Worm (Caenorhabditis elegans) whole organism, L4 larva: Measurements from ENCODE around the gene sre-13.

Experiments used
- R02D3.7 ChIP-seq: fragments of 150-350 bp; sonication (generic microtip); optimal IDR thresholded peaks from 3 replicates; lab custom pipeline; 2014; ENCODE audit warnings: missing biosample characterization, missing genetic modification characterization
- T20F7.1 ChIP-seq: fragments of 200-800 bp; sonication (Bioruptor generic); optimal IDR thresholded peaks from 2 replicates; lab custom pipeline; 2018; ENCODE audit warnings: mild to moderate bottlenecking, missing genetic modification characterization, missing compliant biosample characterization
- Y105C5A.15 ChIP-seq: fragments of 200-800 bp; sonication (Bioruptor generic); IDR thresholded peaks from 2 replicates; pipeline ENCODE4 v1.3.6; 2022; ENCODE audit warnings: missing genetic modification characterization, missing compliant biosample characterization
- Y75B8A.6 ChIP-seq: fragments of 200-800 bp; sonication (Bioruptor generic); IDR thresholded peaks from 2 replicates; pipeline ENCODE4 v1.3.6; 2022; ENCODE audit warnings: missing genetic modification reagents, missing genetic modification characterization, missing compliant biosample characterization
- ZK546.5 ChIP-seq, 2 experiments: sonication (generic microtip); optimal IDR thresholded peaks; 2 replicates each; lab custom pipeline; 2017; ENCODE audit warnings: missing biosample characterization in 2 of 2, missing genetic modification characterization in 2 of 2
- aha-1 ChIP-seq: fragments of 150-350 bp; peaks from one replicate; lab custom pipeline; 2014; ENCODE audit warnings: missing biosample characterization, missing genetic modification characterization
- ama-1 ChIP-seq: fragments of 150-350 bp; optimal IDR thresholded peaks from 2 replicates; lab custom pipeline; 2014; ENCODE audit warnings: inconsistent platforms, mixed read lengths
- ceh-20 ChIP-seq: fragments of 200-800 bp; sonication (Bioruptor generic); IDR thresholded peaks from 2 replicates; pipeline ENCODE4 v1.3.6; 2022; ENCODE audit warnings: missing genetic modification reagents, missing genetic modification characterization, missing compliant biosample characterization
- ceh-32 ChIP-seq: sonication (generic microtip); optimal IDR thresholded peaks from 2 replicates; lab custom pipeline; 2016; ENCODE audit warnings: mild to moderate bottlenecking, missing genetic modification characterization, missing compliant biosample characterization; ENCODE audit not compliant: poor library complexity
- ceh-44 ChIP-seq: fragments of 200-800 bp; sonication (Bioruptor generic); IDR thresholded peaks from 2 replicates; pipeline ENCODE4 v1.3.6; 2022; ENCODE audit warnings: missing genetic modification reagents, missing genetic modification characterization, missing compliant biosample characterization
- ceh-82 ChIP-seq: sonication (generic microtip); optimal IDR thresholded peaks from 2 replicates; lab custom pipeline; 2017; ENCODE audit warnings: missing biosample characterization, missing genetic modification characterization
- cey-2 ChIP-seq: sonication (generic microtip); optimal IDR thresholded peaks from 3 replicates; lab custom pipeline; 2017; ENCODE audit warnings: missing genetic modification characterization, mild to moderate bottlenecking, missing compliant biosample characterization, antibody characterized with exemption, borderline replicate concordance; ENCODE audit not compliant: insufficient read depth
- daf-16 ChIP-seq, 3 experiments: sonication (generic microtip); optimal IDR thresholded peaks; 2 replicates each; lab custom pipeline; 2016 to 2017; ENCODE audit warnings: missing genetic modification characterization in 3 of 3, missing genetic modification reagents in 3 of 3, mild to moderate bottlenecking in 2 of 3, missing compliant biosample characterization in 2 of 3, missing biosample characterization in 1 of 3, moderate library complexity in 1 of 3
- daf-19 ChIP-seq: fragments of 200-800 bp; sonication (Bioruptor generic); conservative IDR thresholded peaks from 2 replicates; pipeline ENCODE4 v1.3.6; 2022; ENCODE audit warnings: missing genetic modification characterization, missing compliant biosample characterization
- dmd-8 ChIP-seq: fragments of 200-800 bp; sonication (Bioruptor generic); IDR thresholded peaks from 2 replicates; pipeline ENCODE4 v1.3.6; 2022; ENCODE audit warnings: missing genetic modification characterization, missing compliant biosample characterization
- dve-1 ChIP-seq: sonication (generic microtip); optimal IDR thresholded peaks from 2 replicates; lab custom pipeline; 2017; ENCODE audit warnings: antibody characterized with exemption, mild to moderate bottlenecking, missing genetic modification characterization, missing compliant biosample characterization; ENCODE audit not compliant: insufficient read depth
- hif-1 ChIP-seq, 2 experiments: sonication (generic microtip); optimal IDR thresholded peaks; 2 replicates each; lab custom pipeline; 2016 to 2017; ENCODE audit warnings: missing compliant biosample characterization in 2 of 2, missing genetic modification characterization in 2 of 2, missing genetic modification reagents in 2 of 2, missing genotype in 2 of 2, mild to moderate bottlenecking in 1 of 2
- hmg-1.1 ChIP-seq: fragments of 200-800 bp; sonication (Bioruptor generic); IDR thresholded peaks from 2 replicates; pipeline ENCODE4 v1.3.6; 2022; ENCODE audit warnings: missing genetic modification reagents, missing genetic modification characterization, missing compliant biosample characterization
- jun-1 ChIP-seq: fragments of 150-350 bp; optimal IDR thresholded peaks from 2 replicates; lab custom pipeline; 2014; ENCODE audit warnings: missing biosample characterization, missing genetic modification reagents, missing genetic modification characterization
- lin-1 ChIP-seq: fragments of 200-800 bp; sonication (Bioruptor generic); IDR thresholded peaks from 2 replicates; pipeline ENCODE4 v1.3.6; 2022; ENCODE audit warnings: missing genetic modification reagents, missing genetic modification characterization, missing compliant biosample characterization
- lin-13 ChIP-seq: fragments of 150-350 bp; optimal IDR thresholded peaks from 2 replicates; lab custom pipeline; 2014; ENCODE audit warnings: missing biosample characterization, missing genetic modification reagents, missing genetic modification characterization
- lir-3 ChIP-seq: sonication (generic microtip); optimal IDR thresholded peaks from 2 replicates; lab custom pipeline; 2016; ENCODE audit warnings: mild to moderate bottlenecking, missing genetic modification characterization, missing compliant biosample characterization
- lsy-2 ChIP-seq, 2 experiments: fragments of 150-350 bp in 1 of 2; sonication (generic microtip) in 1 of 2; optimal IDR thresholded peaks; 2 replicates each; lab custom pipeline; 2014 to 2017; ENCODE audit warnings: missing biosample characterization in 2 of 2, missing genetic modification characterization in 2 of 2
- madf-5 ChIP-seq, 2 experiments: fragments of 200-800 bp; sonication (Bioruptor generic); IDR thresholded peaks; 2 replicates each; pipeline ENCODE4 v1.3.6; 2022; ENCODE audit warnings: missing compliant biosample characterization in 2 of 2, missing genetic modification characterization in 2 of 2
- mdt-29 ChIP-seq: fragments of 200-800 bp; sonication (Bioruptor generic); IDR thresholded peaks from 2 replicates; pipeline ENCODE4 v1.3.6; 2022; ENCODE audit warnings: missing genetic modification reagents, missing genetic modification characterization, missing compliant biosample characterization
- mxl-3 ChIP-seq: fragments of 200-800 bp; sonication (Bioruptor generic); optimal IDR thresholded peaks from 2 replicates; lab custom pipeline; 2018; ENCODE audit warnings: mild to moderate bottlenecking, missing genetic modification characterization, missing compliant biosample characterization
- nhr-10 ChIP-seq: fragments of 150-350 bp; optimal IDR thresholded peaks from 2 replicates; lab custom pipeline; 2014; ENCODE audit warnings: missing biosample characterization, missing genetic modification characterization
- nhr-11 ChIP-seq: fragments of 150-350 bp; optimal IDR thresholded peaks from 2 replicates; lab custom pipeline; 2014; ENCODE audit warnings: missing biosample characterization, missing genetic modification characterization
- nhr-237 ChIP-seq: sonication (generic microtip); optimal IDR thresholded peaks from 2 replicates; lab custom pipeline; 2017; ENCODE audit warnings: missing biosample characterization, missing genetic modification characterization
- nhr-28 ChIP-seq: fragments of 150-350 bp; optimal IDR thresholded peaks from 2 replicates; lab custom pipeline; 2014; ENCODE audit warnings: missing biosample characterization, missing genetic modification characterization
- nhr-41 ChIP-seq: fragments of 200-800 bp; sonication (Bioruptor generic); IDR thresholded peaks from 2 replicates; pipeline ENCODE4 v1.3.6; 2022; ENCODE audit warnings: missing genetic modification reagents, missing genetic modification characterization, missing compliant biosample characterization
- nhr-6 ChIP-seq: fragments of 150-350 bp; optimal IDR thresholded peaks from 2 replicates; lab custom pipeline; 2014; ENCODE audit warnings: missing biosample characterization, missing genetic modification characterization
- nhr-76 ChIP-seq: fragments of 150-350 bp; optimal IDR thresholded peaks from 2 replicates; lab custom pipeline; 2014; ENCODE audit warnings: missing biosample characterization, missing genetic modification characterization
- nhr-77 ChIP-seq: fragments of 150-350 bp; optimal IDR thresholded peaks from 2 replicates; lab custom pipeline; 2014; ENCODE audit warnings: missing biosample characterization, missing genetic modification characterization
- rbr-2 ChIP-seq: sonication (generic microtip); optimal IDR thresholded peaks from 2 replicates; lab custom pipeline; 2016; ENCODE audit warnings: missing genotype, missing genetic modification characterization, missing compliant biosample characterization
- set-16 ChIP-seq: fragments of 200-800 bp; sonication (Bioruptor generic); IDR thresholded peaks from 2 replicates; pipeline ENCODE4 v1.3.6; 2022; ENCODE audit warnings: missing genetic modification reagents, missing genetic modification characterization, missing compliant biosample characterization
- skn-1 ChIP-seq: fragments of 150-350 bp; optimal IDR thresholded peaks from 2 replicates; lab custom pipeline; 2014; ENCODE audit warnings: missing biosample characterization, missing genetic modification characterization
- tra-1 ChIP-seq: fragments of 200-800 bp; sonication (Bioruptor generic); IDR thresholded peaks from 2 replicates; pipeline ENCODE4 v1.3.6; 2022; ENCODE audit warnings: missing genetic modification reagents, missing genetic modification characterization, missing compliant biosample characterization
- unc-39 ChIP-seq: sonication (generic microtip); optimal IDR thresholded peaks from 2 replicates; lab custom pipeline; 2017; ENCODE audit warnings: missing biosample characterization, missing genetic modification characterization
- vab-7 ChIP-seq: fragments of 200-800 bp; sonication (Bioruptor generic); IDR thresholded peaks from 2 replicates; pipeline ENCODE4 v1.3.6; 2022; ENCODE audit warnings: missing genetic modification reagents, missing genetic modification characterization, missing compliant biosample characterization
- zfp-2 ChIP-seq: sonication (generic microtip); optimal IDR thresholded peaks from 2 replicates; lab custom pipeline; 2016; ENCODE audit warnings: mild to moderate bottlenecking, missing genetic modification characterization, missing compliant biosample characterization

sre-13 gene

ce11 chrII:14598367-14598766 is 38.3 kb downstream of the sre-13 start (continued):
- TF ChIP-seq madf-5 (GFP tag; IDR thresholded peaks at IDR 0.05; lab: Robert Waterston, UW) = no peak
- TF ChIP-seq, all 104 proteins: peak for 30

ce11 chrII:14597788-14598187 is 38.8 kb downstream of the sre-13 start:
- no peak for TF ChIP-seq nhr-237 (tag; lab: Kevin White, UChicago)
- no peak for TF ChIP-seq nhr-76 (tag; lab: Kevin White, UChicago)
- TF ChIP-seq nhr-11 (tag; lab: Kevin White, UChicago) = no peak
- no peak for TF ChIP-seq mdt-29 (GFP tag; lab: Robert Waterston, UW)
- TF ChIP-seq nhr-28 (tag; lab: Kevin White, UChicago) = peak; percentile 3
- no peak for TF ChIP-seq rbr-2 (tag; lab: Kevin White, UChicago)
- TF ChIP-seq set-16 (GFP tag; lab: Robert Waterston, UW) = no peak
- TF ChIP-seq aha-1 (tag; lab: Kevin White, UChicago) = peak; percentile 45
- no peak for TF ChIP-seq nhr-77 (tag; lab: Kevin White, UChicago)
- no peak for TF ChIP-seq daf-16 (GFP tag; optimal IDR thresholded peaks at IDR 0.05; lab: Kevin White, UChicago)
- peak; percentile 48 for TF ChIP-seq daf-16 (tag; optimal IDR thresholded peaks at IDR 0.05; lab: Kevin White, UChicago)
- TF ChIP-seq ceh-82 (tag; lab: Kevin White, UChicago) = no peak
- TF ChIP-seq Y105C5A.15 = no peak
- TF ChIP-seq ceh-20 (GFP tag; lab: Robert Waterston, UW) = no peak
- no peak for TF ChIP-seq R02D3.7 (tag; lab: Kevin White, UChicago)
- TF ChIP-seq nhr-41 (GFP tag; lab: Robert Waterston, UW) = no peak
- TF ChIP-seq ceh-32 (tag; lab: Kevin White, UChicago) = no peak
- no peak for TF ChIP-seq unc-39 (tag; lab: Kevin White, UChicago)
- TF ChIP-seq hif-1 (tag; optimal IDR thresholded peaks at IDR 0.05; lab: Kevin White, UChicago) = no peak
- no peak for TF ChIP-seq nhr-10
- TF ChIP-seq zfp-2 (tag; lab: Kevin White, UChicago) = no peak
- TF ChIP-seq jun-1 (tag; lab: Kevin White, UChicago) = no peak
- TF ChIP-seq dve-1 (tag; lab: Kevin White, UChicago) = no peak
- TF ChIP-seq lsy-2 (tag; optimal IDR thresholded peaks at IDR 0.05; lab: Kevin White, UChicago) = no peak
- no peak for TF ChIP-seq lin-13

ce11 chrII:14593281-14593680 is 43.4 kb downstream of the sre-13 start, which contains the start of gene catp-4:
catp-4 (plus strand) TSS chrII:14593581.
- TF ChIP-seq Y75B8A.6 (GFP tag; lab: Robert Waterston, UW) (no peak), lir-3 (tag; lab: Kevin White, UChicago) (no peak), ceh-44 (no peak), Y105C5A.15 (no peak), nhr-6 (tag; lab: Kevin White, UChicago) (no peak), skn-1 (tag; lab: Kevin White, UChicago) (no peak), T20F7.1 (GFP tag; lab: Kevin White, UChicago) (no peak), nhr-28 (tag; lab: Kevin White, UChicago) (no peak), tra-1 (GFP tag; lab: Robert Waterston, UW) (no peak), nhr-77 (tag; lab: Kevin White, UChicago) (no peak), mxl-3 (GFP tag; lab: Kevin White, UChicago) (no peak), hmg-1.1 (GFP tag; lab: Robert Waterston, UW) (no peak), ama-1 (no peak), cey-2 (tag; lab: Kevin White, UChicago) (no peak), daf-19 (GFP tag; lab: Robert Waterston, UW) (no peak), unc-39 (tag; lab: Kevin White, UChicago) (no peak), vab-7 (no peak), ZK546.5 (tag; optimal IDR thresholded peaks at IDR 0.05; lab: Kevin White, UChicago) (no peak), lin-1 (GFP tag; lab: Robert Waterston, UW) (no peak), dmd-8 (GFP tag; lab: Robert Waterston, UW) (no peak)
